Fruit fly (Drosophila melanogaster): ENCODE measurements around the gene Jon25Biii.

dm6 chr2L:4942257-4942792 lies 8.2 kb downstream of the Jon25Biii start, which contains the start of gene synr:
- TF ChIP-seq h (optimal IDR thresholded peaks at IDR 0.05) (no peak), Sin3A (optimal IDR thresholded peaks at IDR 0.05) (no peak), psq (optimal IDR thresholded peaks at IDR 0.05) (no peak), Myc (optimal IDR thresholded peaks at IDR 0.05) (no peak)
